5 fruit fly cellular contexts compared by ENCODE assay signal in genomic region chr3R:19642893-19643270, dm6.
A peak's percentile ranks its signal among the peaks of the same experiment; 100 is the strongest.
TF ChIP-seq lines count a peak whose summit lies in the region.

No protein-coding gene starts in this region.

- no peak for TF ChIP-seq CTCF in whole organism, embryonic (GFP tag; optimal IDR thresholded peaks at IDR 0.05; lab: Kevin White, UChicago)

TF ChIP-seq in whole organism, adult, 20 proteins besides CTCF, POLR2A, EP300 and RAD21 (continues in another document):
- no peak for TF ChIP-seq cnc (optimal IDR thresholded peaks at IDR 0.05; lab: Kevin White, UChicago)
- no peak for TF ChIP-seq CG33017 (tag; optimal IDR thresholded peaks at IDR 0.05; lab: Kevin White, UChicago)
- TF ChIP-seq kay (GFP tag; lab: Kevin White, UChicago; ENCODE audit: borderline replicate concordance) = no peak
- TF ChIP-seq tj (GFP tag; optimal IDR thresholded peaks at IDR 0.05; lab: Kevin White, UChicago) = no peak
- TF ChIP-seq Clk (GFP tag; optimal IDR thresholded peaks at IDR 0.05; lab: Kevin White, UChicago) = no peak
- TF ChIP-seq CG5204 (GFP tag; optimal IDR thresholded peaks at IDR 0.05; lab: Kevin White, UChicago) = no peak
- no peak for TF ChIP-seq CG14711 (tag; optimal IDR thresholded peaks at IDR 0.05; lab: Kevin White, UChicago)
- TF ChIP-seq pad (GFP tag; optimal IDR thresholded peaks at IDR 0.05; lab: Kevin White, UChicago) = peak; percentile 24
- TF ChIP-seq Hr96 (GFP tag; optimal IDR thresholded peaks at IDR 0.05; lab: Kevin White, UChicago) = no peak
- no peak for TF ChIP-seq ovo (GFP tag; optimal IDR thresholded peaks at IDR 0.05; lab: Kevin White, UChicago)
- peak; percentile 44 for TF ChIP-seq Crg-1 (GFP tag; optimal IDR thresholded peaks at IDR 0.05; lab: Kevin White, UChicago)
- TF ChIP-seq cic (GFP tag; optimal IDR thresholded peaks at IDR 0.05; lab: Kevin White, UChicago) = no peak
- TF ChIP-seq Mnt (GFP tag; optimal IDR thresholded peaks at IDR 0.05; lab: Kevin White, UChicago) = peak; percentile 22
- peak; percentile 15 for TF ChIP-seq CG1620 (GFP tag; optimal IDR thresholded peaks at IDR 0.05; lab: Kevin White, UChicago)
- peak; percentile 41 for TF ChIP-seq CG7101 (tag; optimal IDR thresholded peaks at IDR 0.05; lab: Kevin White, UChicago)
- peak; percentile 18 for TF ChIP-seq bab1 (GFP tag; optimal IDR thresholded peaks at IDR 0.05; lab: Kevin White, UChicago)
- TF ChIP-seq toe (GFP tag; optimal IDR thresholded peaks at IDR 0.05; lab: Kevin White, UChicago) = no peak
- no peak for TF ChIP-seq CG7045 (GFP tag; optimal IDR thresholded peaks at IDR 0.05; lab: Kevin White, UChicago)
- no peak for TF ChIP-seq CG11617 (GFP tag; optimal IDR thresholded peaks at IDR 0.05; lab: Kevin White, UChicago)

TF ChIP-seq in whole organism, embryonic, 481 proteins besides CTCF, POLR2A, EP300 and RAD21 (continues in another document):
- TF ChIP-seq CG4424 (GFP tag; optimal IDR thresholded peaks at IDR 0.05; lab: Kevin White, UChicago) (no peak), CG14710 (tag; optimal IDR thresholded peaks at IDR 0.05; lab: Kevin White, UChicago) (peak; percentile 8), fd96Cb (tag; optimal IDR thresholded peaks at IDR 0.05; lab: Kevin White, UChicago) (no peak), rib (GFP tag; IDR thresholded peaks at IDR 0.05; lab: Robert Waterston, UW) (peak; percentile 38; the same call in 1 of the 2 replicates), CG13424 (tag; optimal IDR thresholded peaks at IDR 0.05; lab: Kevin White, UChicago) (no peak), CG17385 (GFP tag; optimal IDR thresholded peaks at IDR 0.05; lab: Kevin White, UChicago) (no peak), CG8388 (GFP tag; optimal IDR thresholded peaks at IDR 0.05; lab: Kevin White, UChicago) (no peak), Dip3 (GFP tag; optimal IDR thresholded peaks at IDR 0.05; lab: Kevin White, UChicago) (no peak), gsb-n (tag; optimal IDR thresholded peaks at IDR 0.05; lab: Kevin White, UChicago) (no peak), Ets97D (GFP tag; optimal IDR thresholded peaks at IDR 0.05; lab: Kevin White, UChicago) (peak; percentile 3), Dref (GFP tag; IDR thresholded peaks at IDR 0.05; lab: Robert Waterston, UW) (peak; percentile 34), Dbx (GFP tag; IDR thresholded peaks at IDR 0.05; lab: Robert Waterston, UW) (peak; percentile 37; the same call in 1 of the 3 replicates), Xrp1 (GFP tag; IDR thresholded peaks at IDR 0.05; lab: Robert Waterston, UW) (0 out of 2 replicates have a peak, but pooled peaks have one; percentile 11), knrl (GFP tag; IDR thresholded peaks at IDR 0.05; lab: Robert Waterston, UW; ENCODE audit: partially characterized antibody) (peak; percentile 80; the same call in 2 of the 3 replicates), bigmax (GFP tag; optimal IDR thresholded peaks at IDR 0.05; lab: Kevin White, UChicago) (no peak), CG14014 (GFP tag; IDR thresholded peaks at IDR 0.05; lab: Robert Waterston, UW) (0 out of 2 replicates have a peak, but pooled peaks have one; percentile 21), Spps (tag; optimal IDR thresholded peaks at IDR 0.05; lab: Kevin White, UChicago) (no peak)

TF ChIP-seq in whole organism, prepupa, 60 proteins besides CTCF, POLR2A, EP300 and RAD21:
- peak; percentile 68 for TF ChIP-seq Eip78C (GFP tag; lab: Kevin White, UChicago)
- TF ChIP-seq CG31627 (GFP tag; optimal IDR thresholded peaks at IDR 0.05; lab: Kevin White, UChicago) = no peak
- no peak for TF ChIP-seq Eip75B (GFP tag; optimal IDR thresholded peaks at IDR 0.05; lab: Kevin White, UChicago)
- TF ChIP-seq esn (GFP tag; optimal IDR thresholded peaks at IDR 0.05; lab: Kevin White, UChicago) = peak; percentile 35
- TF ChIP-seq topi (GFP tag; optimal IDR thresholded peaks at IDR 0.05; lab: Kevin White, UChicago) = peak; percentile 23
TF ChIP-seq in whole organism, prepupa: peak in this region for 3.

TF ChIP-seq in whole organism, pupa, 21 proteins besides CTCF, POLR2A, EP300 and RAD21:
- TF ChIP-seq CG32121 (GFP tag; IDR thresholded peaks at IDR 0.05; lab: Robert Waterston, UW) (no peak), Ets98B (GFP tag; IDR thresholded peaks at IDR 0.05; lab: Robert Waterston, UW) (peak; percentile 20; the same call in 1 of the 2 replicates), CG4496 (GFP tag; IDR thresholded peaks at IDR 0.05; lab: Robert Waterston, UW) (0 out of 3 replicates have a peak, but pooled peaks have one; percentile 23)

TF ChIP-seq in whole organism, wandering third instar larva, 38 proteins besides CTCF, POLR2A, EP300 and RAD21:
- TF ChIP-seq N (GFP tag; optimal IDR thresholded peaks at IDR 0.05; lab: Kevin White, UChicago) (no peak), sage (GFP tag; optimal IDR thresholded peaks at IDR 0.05; lab: Kevin White, UChicago) (no peak), foxo (GFP tag; optimal IDR thresholded peaks at IDR 0.05; lab: Kevin White, UChicago) (peak in 1 of 2 experiments; percentile 21), GATAd (GFP tag; optimal IDR thresholded peaks at IDR 0.05; lab: Kevin White, UChicago) (peak; percentile 59), brk (GFP tag; optimal IDR thresholded peaks at IDR 0.05; lab: Kevin White, UChicago) (no peak), Sp1 (GFP tag; optimal IDR thresholded peaks at IDR 0.05; lab: Kevin White, UChicago) (no peak), CG9705 (GFP tag; optimal IDR thresholded peaks at IDR 0.05; lab: Kevin White, UChicago) (no peak), dsf (GFP tag; optimal IDR thresholded peaks at IDR 0.05; lab: Kevin White, UChicago; ENCODE audit: borderline replicate concordance) (no peak), Hnf4 (GFP tag; optimal IDR thresholded peaks at IDR 0.05; lab: Kevin White, UChicago) (peak; percentile 49), br (GFP tag; optimal IDR thresholded peaks at IDR 0.05; lab: Kevin White, UChicago) (peak; percentile 31), Rel (GFP tag; optimal IDR thresholded peaks at IDR 0.05; lab: Kevin White, UChicago) (no peak), Rel (tag; optimal IDR thresholded peaks at IDR 0.05; lab: Kevin White, UChicago) (no peak), Myc (optimal IDR thresholded peaks at IDR 0.05; lab: Kevin White, UChicago) (peak; percentile 29), sv (GFP tag; optimal IDR thresholded peaks at IDR 0.05; lab: Kevin White, UChicago) (no peak), Dfd (GFP tag; optimal IDR thresholded peaks at IDR 0.05; lab: Kevin White, UChicago) (no peak), fru (GFP tag; optimal IDR thresholded peaks at IDR 0.05; lab: Kevin White, UChicago) (peak; percentile 16), lola (GFP tag; optimal IDR thresholded peaks at IDR 0.05; lab: Kevin White, UChicago) (no peak), jim (GFP tag; optimal IDR thresholded peaks at IDR 0.05; lab: Kevin White, UChicago) (no peak), OdsH (GFP tag; optimal IDR thresholded peaks at IDR 0.05; lab: Kevin White, UChicago) (no peak), Vsx2 (GFP tag; optimal IDR thresholded peaks at IDR 0.05; lab: Kevin White, UChicago; ENCODE audit: partially characterized antibody) (no peak), tai (GFP tag; optimal IDR thresholded peaks at IDR 0.05; lab: Kevin White, UChicago) (no peak), CrebA (GFP tag; optimal IDR thresholded peaks at IDR 0.05; lab: Kevin White, UChicago; ENCODE audit: borderline replicate concordance) (no peak), Abd-B (GFP tag; optimal IDR thresholded peaks at IDR 0.05; lab: Kevin White, UChicago) (no peak), dl (GFP tag; optimal IDR thresholded peaks at IDR 0.05; lab: Kevin White, UChicago; ENCODE audit: insufficient read depth in 1 of 2, partially characterized antibody in 2 of 2) (no peak), Mio (GFP tag; optimal IDR thresholded peaks at IDR 0.05; lab: Kevin White, UChicago) (no peak), h (GFP tag; optimal IDR thresholded peaks at IDR 0.05; lab: Kevin White, UChicago) (peak; percentile 28), Jra (GFP tag; optimal IDR thresholded peaks at IDR 0.05; lab: Kevin White, UChicago) (peak; percentile 34), rgr (GFP tag; optimal IDR thresholded peaks at IDR 0.05; lab: Kevin White, UChicago) (peak; percentile 4), Hr83 (GFP tag; optimal IDR thresholded peaks at IDR 0.05; lab: Kevin White, UChicago; ENCODE audit: poor library complexity, severe bottlenecking) (peak; percentile 50), usp (GFP tag; optimal IDR thresholded peaks at IDR 0.05; lab: Kevin White, UChicago) (no peak)
